Fruit fly (Drosophila melanogaster) whole organism, prepupa: ENCODE data around the gene Brd.

Experiments
- Blimp-1 ChIP-seq: fragments of 200-800 bp; sonication (Bioruptor generic); optimal IDR thresholded peaks from 3 replicates; lab custom pipeline; 2017; ENCODE audit warnings: missing biosample characterization, missing genetic modification characterization, mild to moderate bottlenecking, moderate library complexity, missing genetic modification reagents
- CG10631 ChIP-seq: fragments of 200-800 bp; sonication (Bioruptor generic); optimal IDR thresholded peaks from 2 replicates; lab custom pipeline; 2016; ENCODE audit warnings: missing biosample characterization, missing genetic modification characterization
- CG10669 ChIP-seq: fragments of 200-800 bp; sonication (Bioruptor generic); optimal IDR thresholded peaks from 3 replicates; lab custom pipeline; 2018; ENCODE audit warnings: missing biosample characterization, mild to moderate bottlenecking, missing genetic modification characterization, moderate library complexity
- CG11294 ChIP-seq: fragments of 200-800 bp; sonication (Bioruptor generic); IDR thresholded peaks from 2 replicates; pipeline ENCODE4 v1.3.6; 2022; ENCODE audit warnings: missing biosample characterization, missing genetic modification characterization
- CG11762 ChIP-seq: fragments of 200-800 bp; sonication (Bioruptor generic); optimal IDR thresholded peaks from 3 replicates; lab custom pipeline; 2016; ENCODE audit warnings: missing biosample characterization, missing genetic modification characterization; ENCODE audit not compliant: insufficient read depth
- CG15336 ChIP-seq: fragments of 200-800 bp; sonication (Bioruptor generic); IDR thresholded peaks from 2 replicates; pipeline ENCODE4 v1.3.6; 2022; ENCODE audit warnings: missing biosample characterization, missing genetic modification characterization
- CG1621 ChIP-seq: fragments of 200-800 bp; sonication (Bioruptor generic); optimal IDR thresholded peaks from 3 replicates; lab custom pipeline; 2018; ENCODE audit warnings: missing biosample characterization, mild to moderate bottlenecking, missing genetic modification characterization
- CG16779 ChIP-seq: fragments of 200-800 bp; sonication (Bioruptor generic); optimal IDR thresholded peaks from 3 replicates; lab custom pipeline; 2017; ENCODE audit warnings: missing biosample characterization, mild to moderate bottlenecking, missing genetic modification characterization
- CG31627 ChIP-seq: fragments of 200-800 bp; sonication (Bioruptor generic); optimal IDR thresholded peaks from 3 replicates; lab custom pipeline; 2016; ENCODE audit warnings: missing biosample characterization, missing genetic modification characterization
- CG34406 ChIP-seq: fragments of 200-800 bp; sonication (Bioruptor generic); optimal IDR thresholded peaks from 3 replicates; lab custom pipeline; 2016; ENCODE audit warnings: missing biosample characterization, missing genetic modification characterization
- CG4318 ChIP-seq: fragments of 200-800 bp; sonication (Bioruptor generic); optimal IDR thresholded peaks from 3 replicates; lab custom pipeline; 2017; ENCODE audit warnings: missing biosample characterization, mild to moderate bottlenecking, missing genetic modification characterization
- CG6163 ChIP-seq: fragments of 200-800 bp; sonication (Bioruptor generic); IDR thresholded peaks from 3 replicates; pipeline ENCODE4 v1.3.6; 2022; ENCODE audit warnings: missing biosample characterization, missing genetic modification characterization
- CG6276 ChIP-seq: fragments of 200-800 bp; sonication (Bioruptor generic); optimal IDR thresholded peaks from 2 replicates; lab custom pipeline; 2017; ENCODE audit warnings: missing biosample characterization, mild to moderate bottlenecking, missing genetic modification characterization
- CG6792 ChIP-seq: fragments of 200-800 bp; sonication (Bioruptor generic); optimal IDR thresholded peaks from 3 replicates; lab custom pipeline; 2016; ENCODE audit warnings: missing biosample characterization, missing genetic modification characterization
- CG6808 ChIP-seq: fragments of 200-800 bp; sonication (Bioruptor generic); optimal IDR thresholded peaks from 3 replicates; lab custom pipeline; 2017; ENCODE audit warnings: missing biosample characterization, missing genetic modification characterization, mild to moderate bottlenecking, moderate library complexity, missing genetic modification reagents
- CG6854 ChIP-seq: fragments of 200-800 bp; sonication (Bioruptor generic); optimal IDR thresholded peaks from 2 replicates; lab custom pipeline; 2017; ENCODE audit warnings: missing biosample characterization, mild to moderate bottlenecking, missing genetic modification characterization
- CG7368 ChIP-seq: fragments of 200-800 bp; sonication (Bioruptor generic); optimal IDR thresholded peaks from 3 replicates; lab custom pipeline; 2016; ENCODE audit warnings: missing biosample characterization, missing genetic modification characterization
- CG8119 ChIP-seq: fragments of 200-800 bp; sonication (Bioruptor generic); IDR thresholded peaks from 3 replicates; pipeline ENCODE4 v1.3.6; 2022; ENCODE audit warnings: missing biosample characterization, missing genetic modification characterization
- CG8319 ChIP-seq: fragments of 200-800 bp; sonication (Bioruptor generic); optimal IDR thresholded peaks from 3 replicates; lab custom pipeline; 2016; ENCODE audit warnings: missing biosample characterization, missing genetic modification characterization
- CG8632 ChIP-seq: fragments of 200-800 bp; sonication (Bioruptor generic); optimal IDR thresholded peaks from 3 replicates; lab custom pipeline; 2016; ENCODE audit warnings: missing biosample characterization, missing genetic modification characterization
- Eip78C ChIP-seq: fragments of 200-800 bp; sonication (Bioruptor generic); peaks from one replicate; lab custom pipeline; 2016; ENCODE audit warnings: missing biosample characterization, missing genetic modification characterization
- Ets96B ChIP-seq: fragments of 200-800 bp; optimal IDR thresholded peaks from 2 replicates; lab custom pipeline; 2019; ENCODE audit warnings: missing biosample characterization, mild to moderate bottlenecking, missing genetic modification characterization, moderate library complexity
- Gug ChIP-seq: fragments of 200-800 bp; sonication (Bioruptor generic); IDR thresholded peaks from 2 replicates; pipeline ENCODE4 v1.3.6; 2022; ENCODE audit warnings: missing biosample characterization, missing genetic modification characterization
- Lpt ChIP-seq: fragments of 200-800 bp; sonication (Bioruptor generic); optimal IDR thresholded peaks from 3 replicates; lab custom pipeline; 2016; ENCODE audit warnings: missing biosample characterization, missing genetic modification characterization
- Smox ChIP-seq: fragments of 200-800 bp; sonication (Bioruptor generic); optimal IDR thresholded peaks from 3 replicates; lab custom pipeline; 2016; ENCODE audit warnings: missing biosample characterization, missing genetic modification characterization
- Sox102F ChIP-seq: fragments of 200-800 bp; sonication (Bioruptor generic); optimal IDR thresholded peaks from 2 replicates; lab custom pipeline; 2016; ENCODE audit warnings: missing biosample characterization, mild to moderate bottlenecking, missing genetic modification characterization
- achi ChIP-seq: fragments of 200-800 bp; sonication (Bioruptor generic); optimal IDR thresholded peaks from 3 replicates; lab custom pipeline; 2016; ENCODE audit warnings: missing biosample characterization, missing genetic modification characterization
- acj6 ChIP-seq: fragments of 200-800 bp; sonication (Bioruptor generic); optimal IDR thresholded peaks from 3 replicates; lab custom pipeline; 2016; ENCODE audit warnings: missing biosample characterization, missing genetic modification characterization
- cyc ChIP-seq: fragments of 200-800 bp; sonication (Bioruptor generic); optimal IDR thresholded peaks from 3 replicates; lab custom pipeline; 2016; ENCODE audit warnings: missing biosample characterization, missing genetic modification characterization
- dsx ChIP-seq: fragments of 200-800 bp; optimal IDR thresholded peaks from 3 replicates; lab custom pipeline; 2019; ENCODE audit warnings: missing biosample characterization, mild to moderate bottlenecking, missing genetic modification characterization, moderate library complexity; ENCODE audit not compliant: poor library complexity, severe bottlenecking
- esn ChIP-seq: fragments of 200-800 bp; sonication (Bioruptor generic); optimal IDR thresholded peaks from 2 replicates; lab custom pipeline; 2016; ENCODE audit warnings: missing biosample characterization, mild to moderate bottlenecking, missing genetic modification characterization, moderate library complexity
- fd85E ChIP-seq: fragments of 200-800 bp; sonication (Bioruptor generic); optimal IDR thresholded peaks from 3 replicates; lab custom pipeline; 2016; ENCODE audit warnings: missing biosample characterization, missing genetic modification characterization
- fkh ChIP-seq: fragments of 200-800 bp; sonication (Bioruptor generic); optimal IDR thresholded peaks from 3 replicates; lab custom pipeline; 2017; ENCODE audit warnings: missing biosample characterization, mild to moderate bottlenecking, missing genetic modification characterization, moderate library complexity
- lz ChIP-seq: fragments of 200-800 bp; sonication (Bioruptor generic); optimal IDR thresholded peaks from 3 replicates; lab custom pipeline; 2016; ENCODE audit warnings: missing biosample characterization, missing genetic modification characterization
- pdm3 ChIP-seq: fragments of 200-800 bp; sonication (Bioruptor generic); optimal IDR thresholded peaks from 3 replicates; lab custom pipeline; 2016; ENCODE audit warnings: missing biosample characterization, missing genetic modification characterization
- salr ChIP-seq, 2 experiments: fragments of 200-800 bp; sonication (Bioruptor generic); optimal IDR thresholded peaks; 3 replicates each; lab custom pipeline; 2016 to 2018; ENCODE audit warnings: missing biosample characterization in 2 of 2, missing genetic modification characterization in 2 of 2, mild to moderate bottlenecking in 1 of 2
- spab ChIP-seq: fragments of 200-800 bp; sonication (Bioruptor generic); optimal IDR thresholded peaks from 2 replicates; lab custom pipeline; 2017; ENCODE audit warnings: missing biosample characterization, mild to moderate bottlenecking, missing genetic modification characterization, missing genetic modification reagents
- ss ChIP-seq, 2 experiments: fragments of 200-800 bp; sonication (Bioruptor generic); optimal IDR thresholded peaks; 2 replicates in 1 of 2; 3 replicates in 1 of 2; lab custom pipeline; 2017 to 2018; ENCODE audit warnings: mild to moderate bottlenecking in 2 of 2, missing biosample characterization in 2 of 2, missing genetic modification characterization in 2 of 2, moderate library complexity in 1 of 2
- svp ChIP-seq: fragments of 200-800 bp; sonication (Bioruptor generic); peaks from one replicate; lab custom pipeline; 2016; ENCODE audit warnings: missing biosample characterization, missing genetic modification characterization
- topi ChIP-seq: fragments of 200-800 bp; sonication (Bioruptor generic); optimal IDR thresholded peaks from 3 replicates; lab custom pipeline; 2016; ENCODE audit warnings: missing biosample characterization, missing genetic modification characterization
- vri ChIP-seq: fragments of 200-800 bp; sonication (Bioruptor generic); optimal IDR thresholded peaks from 3 replicates; lab custom pipeline; 2016; ENCODE audit warnings: missing biosample characterization, mild to moderate bottlenecking, missing genetic modification characterization

The Brd gene

DNA sequence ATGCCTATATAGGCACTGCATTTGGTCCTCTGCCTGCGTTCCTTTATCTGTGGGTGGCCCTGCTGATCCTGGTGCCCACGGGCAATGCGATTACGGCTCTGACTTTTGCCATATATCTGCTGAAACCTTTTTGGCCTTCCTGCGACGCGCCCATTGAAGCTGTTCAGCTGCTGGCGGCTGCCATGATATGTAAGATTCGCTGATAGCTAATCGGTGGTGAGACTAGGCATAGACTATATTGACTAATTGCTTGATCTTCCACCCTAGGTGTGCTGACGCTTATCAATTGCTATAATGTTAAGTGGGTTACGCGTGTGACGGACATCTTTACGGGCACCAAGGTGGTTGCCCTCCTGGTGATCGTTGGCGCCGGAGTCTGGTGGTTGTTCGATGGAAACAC lies 17.4 kb downstream of the Brd start:
- TF ChIP-seq svp (GFP tag; lab: Kevin White, UChicago) = peak; percentile 91
- TF ChIP-seq CG6276 (GFP tag; lab: Kevin White, UChicago) = no peak

DNA sequence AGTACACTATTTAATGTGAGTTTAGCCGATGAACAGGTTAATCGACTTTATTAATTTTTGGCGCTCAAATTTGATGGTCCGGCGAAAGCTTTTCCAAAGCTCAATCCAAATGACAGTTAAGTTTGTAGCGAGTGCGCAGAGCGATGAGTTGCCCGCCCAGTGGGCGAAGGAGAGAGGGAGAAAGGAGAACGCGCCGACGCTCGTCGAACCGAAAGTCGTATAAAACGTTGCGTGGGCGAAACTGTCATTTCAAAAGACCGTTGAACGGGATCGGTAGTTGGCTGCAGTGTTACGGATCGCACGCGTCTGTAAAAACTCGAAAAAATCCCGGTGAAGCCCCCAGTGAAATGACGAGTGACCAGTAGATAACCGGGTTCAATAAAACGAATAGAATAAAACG lies 19.6 kb downstream of the Brd start, which contains the start of gene Zip71B:
Zip71B (plus strand) TSS at position 265 of the 400 bp plus-strand sequence.
- no peak for TF ChIP-seq esn
- peak; percentile 25 for TF ChIP-seq vri (GFP tag; lab: Kevin White, UChicago)
- no peak for TF ChIP-seq CG31627 (GFP tag; lab: Kevin White, UChicago)
- no peak for TF ChIP-seq lz (GFP tag; lab: Kevin White, UChicago)
- TF ChIP-seq Eip78C (GFP tag; lab: Kevin White, UChicago) = no peak
- TF ChIP-seq achi (GFP tag; lab: Kevin White, UChicago) = peak; percentile 91
- no peak for TF ChIP-seq acj6
- TF ChIP-seq CG6854 (GFP tag; lab: Kevin White, UChicago) = peak; percentile 55
- TF ChIP-seq, all 60 proteins: peak for 3

DNA sequence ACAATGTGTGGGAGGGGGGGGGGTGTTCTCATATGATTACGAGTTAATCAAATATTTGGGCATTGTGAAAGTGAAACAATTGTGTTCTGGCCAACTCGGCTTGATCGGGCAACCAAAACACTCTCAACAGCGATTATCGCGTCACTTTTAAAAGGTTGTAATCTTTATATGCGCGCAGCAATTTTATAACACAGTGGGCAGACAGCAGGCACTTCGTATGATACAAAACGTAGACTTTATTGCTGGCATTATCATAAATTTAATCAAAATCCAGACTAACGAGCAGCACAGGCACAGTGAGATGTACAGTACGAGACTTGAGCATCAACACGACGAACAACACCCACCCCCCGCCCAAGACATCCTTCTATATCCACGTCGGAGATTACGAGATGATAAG lies 20.3 kb downstream of the Brd start:
- TF ChIP-seq spab = no peak
- no peak for TF ChIP-seq achi (GFP tag; lab: Kevin White, UChicago)
- TF ChIP-seq svp (GFP tag; lab: Kevin White, UChicago) = peak; percentile 75
- no peak for TF ChIP-seq Gug (GFP tag; lab: Robert Waterston, UW)
- peak; percentile 76 for TF ChIP-seq vri (GFP tag; lab: Kevin White, UChicago)
- peak; percentile 55 for TF ChIP-seq fkh

DNA sequence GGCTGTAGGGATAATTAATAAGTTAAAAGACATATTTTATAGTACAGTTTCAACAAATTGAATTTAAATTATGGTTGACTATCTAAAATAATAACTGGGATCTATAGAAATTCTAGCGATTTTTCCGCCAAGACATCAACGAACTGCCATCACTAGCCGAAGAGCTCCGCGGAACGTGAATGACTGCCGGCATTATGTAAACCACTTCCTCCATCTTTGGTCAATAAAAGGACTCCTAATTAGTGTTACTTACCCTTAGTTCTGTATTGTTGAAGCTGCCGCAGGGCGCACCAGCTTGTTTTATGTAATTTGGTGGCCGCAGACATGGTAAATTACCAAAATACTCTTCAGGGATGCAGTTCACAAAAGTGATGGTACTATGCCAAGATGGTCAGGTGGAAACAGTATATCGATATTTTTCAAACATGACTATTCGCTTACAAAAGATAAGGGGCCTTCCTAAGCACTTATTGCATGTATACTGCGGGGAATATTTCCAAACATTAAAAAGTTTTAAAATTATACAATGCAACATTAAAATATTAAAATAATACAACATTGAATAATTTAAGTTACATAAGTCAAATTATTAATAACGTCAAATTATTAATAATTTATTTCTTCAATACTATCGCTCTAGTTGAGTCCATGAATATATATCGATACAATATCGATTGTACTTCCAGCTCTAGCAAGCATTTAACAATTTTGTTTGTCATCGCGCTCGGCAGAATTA lies 27.0 kb downstream of the Brd start, which contains the start of the genes mRpL39 and Prosbeta2:
mRpL39 (minus strand) TSS at position 383 of the 736 bp plus-strand sequence.
Prosbeta2 (plus strand) TSS at position 668 of the 736 bp plus-strand sequence.
- TF ChIP-seq achi (GFP tag; lab: Kevin White, UChicago) = no peak
- TF ChIP-seq dsx (GFP tag; lab: Kevin White, UChicago) = no peak
- no peak for TF ChIP-seq CG6792 (GFP tag; lab: Kevin White, UChicago)
- peak; percentile 33 for TF ChIP-seq topi (GFP tag; lab: Kevin White, UChicago)
- TF ChIP-seq CG15336 (GFP tag; lab: Robert Waterston, UW) = peak; percentile 38; the same call in 1 of the 2 replicates
- no peak for TF ChIP-seq spab
- no peak for TF ChIP-seq CG6854 (GFP tag; lab: Kevin White, UChicago)
- TF ChIP-seq CG1621 (tag; lab: Kevin White, UChicago) = no peak
- TF ChIP-seq ss (GFP tag; optimal IDR thresholded peaks at IDR 0.05; lab: Kevin White, UChicago) = no peak
- TF ChIP-seq CG6276 (GFP tag; lab: Kevin White, UChicago) = no peak
- TF ChIP-seq fd85E (GFP tag; lab: Kevin White, UChicago) = no peak
- TF ChIP-seq CG8319 = no peak
- TF ChIP-seq CG11762 = peak; percentile 51
- TF ChIP-seq fkh = peak; percentile 6
- no peak for TF ChIP-seq CG31627 (GFP tag; lab: Kevin White, UChicago)
- peak; percentile 36 for TF ChIP-seq Eip78C (GFP tag; lab: Kevin White, UChicago)
- TF ChIP-seq Lpt (GFP tag; lab: Kevin White, UChicago) = peak; percentile 23
- no peak; the same call in 2 of the 3 replicates for TF ChIP-seq CG8119
- no peak for TF ChIP-seq CG7368 (GFP tag; lab: Kevin White, UChicago)
- no peak for TF ChIP-seq CG16779 (tag; lab: Kevin White, UChicago)
- TF ChIP-seq CG10669 = peak; percentile 29
- TF ChIP-seq Sox102F (GFP tag; lab: Kevin White, UChicago) = no peak
- TF ChIP-seq CG8632 (GFP tag; lab: Kevin White, UChicago) = no peak
- no peak for TF ChIP-seq CG6163
- no peak for TF ChIP-seq CG4318 (GFP tag; lab: Kevin White, UChicago)
- TF ChIP-seq CG10631 (GFP tag; lab: Kevin White, UChicago) = peak; percentile 63
- no peak for TF ChIP-seq acj6
- TF ChIP-seq lz (GFP tag; lab: Kevin White, UChicago) = no peak
- peak; percentile 35 for TF ChIP-seq esn
- TF ChIP-seq salr (GFP tag; optimal IDR thresholded peaks at IDR 0.05; lab: Kevin White, UChicago) = no peak
- TF ChIP-seq Smox (GFP tag; lab: Kevin White, UChicago) = no peak
- TF ChIP-seq Ets96B (tag; lab: Kevin White, UChicago) = peak; percentile 29
- peak; percentile 38 for TF ChIP-seq cyc
- no peak for TF ChIP-seq CG34406
- TF ChIP-seq CG6808 (GFP tag; lab: Kevin White, UChicago) = no peak
- no peak for TF ChIP-seq Blimp-1 (GFP tag; lab: Kevin White, UChicago)
- no peak for TF ChIP-seq vri (GFP tag; lab: Kevin White, UChicago)
- TF ChIP-seq svp (GFP tag; lab: Kevin White, UChicago) = peak; percentile 55
- no peak for TF ChIP-seq pdm3 (GFP tag; lab: Kevin White, UChicago)
- TF ChIP-seq CG11294 (GFP tag; lab: Robert Waterston, UW) = peak; percentile 56; the same call in 1 of the 2 replicates
